Fruit fly (Drosophila melanogaster) whole organism, embryonic: ENCODE measurements around the gene Pde11.

Source experiments
- Asciz ChIP-seq: fragments of 200-800 bp; sonication (Bioruptor generic); optimal IDR thresholded peaks from 2 replicates; lab custom pipeline; 2017; ENCODE audit warnings: missing biosample characterization, mild to moderate bottlenecking, missing genetic modification characterization, missing genetic modification reagents
- BEAF-32 ChIP-seq: fragments of 200-800 bp; sonication (Bioruptor generic); optimal IDR thresholded peaks from 3 replicates; lab custom pipeline; 2017; ENCODE audit warnings: missing biosample characterization, missing genetic modification characterization, mild to moderate bottlenecking, moderate library complexity, missing genetic modification reagents
- CG10431 ChIP-seq: fragments of 200-800 bp; sonication (Bioruptor generic); optimal IDR thresholded peaks from 3 replicates; lab custom pipeline; 2018; ENCODE audit warnings: missing biosample characterization, mild to moderate bottlenecking, missing genetic modification characterization
- CG11398 ChIP-seq: fragments of 200-800 bp; sonication (Bioruptor generic); optimal IDR thresholded peaks from 2 replicates; lab custom pipeline; 2016; ENCODE audit warnings: missing biosample characterization, missing genetic modification characterization
- CG11504 ChIP-seq: fragments of 200-800 bp; sonication (Bioruptor generic); optimal IDR thresholded peaks from 3 replicates; lab custom pipeline; 2019; ENCODE audit warnings: missing biosample characterization, mild to moderate bottlenecking, missing genetic modification characterization, moderate library complexity
- CG11560 ChIP-seq: fragments of 200-800 bp; sonication (Bioruptor generic); IDR thresholded peaks from 3 replicates; pipeline ENCODE4 v1.3.6; 2022; ENCODE audit warnings: missing biosample characterization, missing genetic modification characterization
- CG11696 ChIP-seq: fragments of 200-800 bp; sonication (Bioruptor generic); IDR thresholded peaks from 2 replicates; pipeline ENCODE4 v1.3.6; 2022; ENCODE audit warnings: missing biosample characterization, missing genetic modification characterization
- CG12155 ChIP-seq: fragments of 200-800 bp; sonication (Bioruptor generic); optimal IDR thresholded peaks from 3 replicates; lab custom pipeline; 2016; ENCODE audit warnings: missing biosample characterization, missing genetic modification characterization
- CG14667 ChIP-seq: fragments of 200-800 bp; sonication (Bioruptor generic); IDR thresholded peaks from 2 replicates; pipeline ENCODE4 v1.3.6; 2022; ENCODE audit warnings: missing biosample characterization, missing genetic modification characterization
- CG15696 ChIP-seq: fragments of 200-800 bp; sonication (Bioruptor generic); optimal IDR thresholded peaks from 2 replicates; lab custom pipeline; 2019; ENCODE audit warnings: missing biosample characterization, mild to moderate bottlenecking, missing genetic modification characterization, moderate library complexity
- CG2678 ChIP-seq: fragments of 200-800 bp; sonication (Bioruptor generic); optimal IDR thresholded peaks from 3 replicates; lab custom pipeline; 2019; ENCODE audit warnings: missing biosample characterization, mild to moderate bottlenecking, missing genetic modification characterization, moderate library complexity
- CG2875 ChIP-seq: fragments of 200-800 bp; sonication (Bioruptor generic); optimal IDR thresholded peaks from 2 replicates; lab custom pipeline; 2017; ENCODE audit warnings: missing biosample characterization, mild to moderate bottlenecking, missing genetic modification characterization, missing genetic modification reagents
- CG31224 ChIP-seq: fragments of 200-800 bp; sonication (Bioruptor generic); IDR thresholded peaks from 2 replicates; pipeline ENCODE4 v1.3.6; 2022; ENCODE audit warnings: missing biosample characterization, missing genetic modification characterization
- CG4404 ChIP-seq: fragments of 200-800 bp; sonication (Bioruptor generic); IDR thresholded peaks from 2 replicates; pipeline ENCODE4 v1.3.6; 2022; ENCODE audit warnings: missing biosample characterization, missing genetic modification characterization
- CG4730 ChIP-seq: fragments of 200-800 bp; sonication (Bioruptor generic); IDR thresholded peaks from 2 replicates; pipeline ENCODE4 v1.3.6; 2022; ENCODE audit warnings: missing biosample characterization, missing genetic modification characterization
- CG9215 ChIP-seq: fragments of 200-800 bp; sonication (Bioruptor generic); IDR thresholded peaks from 2 replicates; pipeline ENCODE4 v1.3.6; 2022; ENCODE audit warnings: missing biosample characterization, missing genetic modification characterization
- CG9817 ChIP-seq: fragments of 200-800 bp; sonication (Bioruptor generic); optimal IDR thresholded peaks from 2 replicates; lab custom pipeline; 2018; ENCODE audit warnings: missing biosample characterization, mild to moderate bottlenecking, missing genetic modification characterization, moderate library complexity
- CG9876 ChIP-seq: fragments of 200-800 bp; sonication (Bioruptor generic); optimal IDR thresholded peaks from 2 replicates; lab custom pipeline; 2016; ENCODE audit warnings: missing biosample characterization, missing genetic modification characterization
- CkIIα-i1 ChIP-seq: fragments of 200-800 bp; sonication (Bioruptor generic); IDR thresholded peaks from 2 replicates; pipeline ENCODE4 v1.3.6; 2022; ENCODE audit warnings: missing biosample characterization, missing genetic modification characterization
- D19A ChIP-seq: fragments of 200-800 bp; optimal IDR thresholded peaks from 3 replicates; lab custom pipeline; 2019; ENCODE audit warnings: missing biosample characterization, mild to moderate bottlenecking, missing genetic modification characterization, moderate library complexity
- Dip2 ChIP-seq: fragments of 200-800 bp; sonication (Bioruptor generic); IDR thresholded peaks from 2 replicates; pipeline ENCODE4 v1.3.6; 2022; ENCODE audit warnings: missing biosample characterization, missing genetic modification characterization
- Fer1 ChIP-seq: fragments of 200-800 bp; sonication (Bioruptor generic); optimal IDR thresholded peaks from 2 replicates; lab custom pipeline; 2017; ENCODE audit warnings: missing biosample characterization, mild to moderate bottlenecking, missing genetic modification characterization
- Fer2 ChIP-seq: fragments of 200-800 bp; sonication (Bioruptor generic); optimal IDR thresholded peaks from 2 replicates; lab custom pipeline; 2018; ENCODE audit warnings: missing biosample characterization, mild to moderate bottlenecking, missing genetic modification characterization, moderate library complexity
- GATAe ChIP-seq: fragments of 200-800 bp; sonication (Bioruptor generic); conservative IDR thresholded peaks from 2 replicates; pipeline ENCODE4 v1.3.6; 2022; ENCODE audit warnings: missing biosample characterization, missing genetic modification characterization
- HHEX ChIP-seq: fragments of 200-800 bp; sonication (Bioruptor generic); optimal IDR thresholded peaks from 3 replicates; lab custom pipeline; 2017; ENCODE audit warnings: missing biosample characterization, mild to moderate bottlenecking, missing genetic modification characterization, missing genetic modification reagents
- HLHmδ ChIP-seq: fragments of 200-800 bp; sonication (Bioruptor generic); optimal IDR thresholded peaks from 2 replicates; lab custom pipeline; 2018; ENCODE audit warnings: missing biosample characterization, mild to moderate bottlenecking, missing genetic modification characterization, moderate library complexity
- Hand ChIP-seq: fragments of 200-800 bp; sonication (Bioruptor generic); optimal IDR thresholded peaks from 2 replicates; lab custom pipeline; 2017; ENCODE audit warnings: mild to moderate bottlenecking, missing biosample characterization, missing genetic modification reagents, missing genetic modification characterization
- Kr ChIP-seq: fragments of 200-800 bp; sonication (Bioruptor generic); optimal IDR thresholded peaks from 2 replicates; lab custom pipeline; 2017; ENCODE audit warnings: missing biosample characterization, mild to moderate bottlenecking, missing genetic modification characterization
- MTF-1 ChIP-seq: fragments of 200-800 bp; sonication (Bioruptor generic); optimal IDR thresholded peaks from 2 replicates; lab custom pipeline; 2018; ENCODE audit warnings: missing biosample characterization, mild to moderate bottlenecking, missing genetic modification characterization, borderline replicate concordance
- Max ChIP-seq: fragments of 200-800 bp; sonication (Bioruptor generic); optimal IDR thresholded peaks from 2 replicates; lab custom pipeline; 2016; ENCODE audit warnings: missing biosample characterization, mild to moderate bottlenecking, missing genetic modification characterization
- Nf-YC ChIP-seq: fragments of 200-800 bp; optimal IDR thresholded peaks from 3 replicates; lab custom pipeline; 2019; ENCODE audit warnings: missing biosample characterization, mild to moderate bottlenecking, missing genetic modification characterization, moderate library complexity
- Oli ChIP-seq: fragments of 200-800 bp; sonication (Bioruptor generic); optimal IDR thresholded peaks from 2 replicates; lab custom pipeline; 2018; ENCODE audit warnings: missing biosample characterization, mild to moderate bottlenecking, missing genetic modification characterization, moderate library complexity
- Opbp ChIP-seq: fragments of 200-800 bp; sonication (Bioruptor generic); IDR thresholded peaks from 3 replicates; pipeline ENCODE4 v1.3.6; 2022; ENCODE audit warnings: missing biosample characterization, missing genetic modification characterization; ENCODE audit not compliant: partially characterized antibody
- Optix ChIP-seq: fragments of 200-800 bp; sonication (Bioruptor generic); IDR thresholded peaks from 3 replicates; pipeline ENCODE4 v1.3.6; 2022; ENCODE audit warnings: missing biosample characterization, missing genetic modification characterization
- Rx ChIP-seq: fragments of 200-800 bp; sonication (Bioruptor generic); IDR thresholded peaks from 2 replicates; pipeline ENCODE4 v1.3.6; 2022; ENCODE audit warnings: missing biosample characterization, missing genetic modification characterization
- Sry-β ChIP-seq: fragments of 200-800 bp; sonication (Bioruptor generic); optimal IDR thresholded peaks from 2 replicates; lab custom pipeline; 2018; ENCODE audit warnings: missing biosample characterization, mild to moderate bottlenecking, missing genetic modification characterization, moderate library complexity
- chn ChIP-seq: fragments of 200-800 bp; sonication (Bioruptor generic); optimal IDR thresholded peaks from 2 replicates; lab custom pipeline; 2016; ENCODE audit warnings: missing biosample characterization, missing genetic modification characterization
- dan ChIP-seq: fragments of 200-800 bp; sonication (Bioruptor generic); IDR thresholded peaks from 2 replicates; pipeline ENCODE4 v1.3.6; 2022; ENCODE audit warnings: missing biosample characterization, missing genetic modification characterization
- dpn ChIP-seq, 2 experiments: fragments of 200-800 bp; sonication (Bioruptor generic); optimal IDR thresholded peaks; 3 replicates each; lab custom pipeline; 2016; ENCODE audit warnings: missing biosample characterization in 2 of 2, missing genetic modification characterization in 2 of 2
- grn ChIP-seq: fragments of 200-800 bp; sonication (Bioruptor generic); optimal IDR thresholded peaks from 3 replicates; lab custom pipeline; 2017; ENCODE audit warnings: missing biosample characterization, missing genetic modification characterization
- ham ChIP-seq: fragments of 200-800 bp; sonication (Bioruptor generic); IDR thresholded peaks from 2 replicates; pipeline ENCODE4 v1.3.6; 2022; ENCODE audit warnings: missing biosample characterization, missing genetic modification characterization
- knrl ChIP-seq: fragments of 200-800 bp; sonication (Bioruptor generic); IDR thresholded peaks from 3 replicates; pipeline ENCODE4 v1.3.6; 2022; ENCODE audit warnings: missing biosample characterization, missing genetic modification characterization; ENCODE audit not compliant: partially characterized antibody
- nerfin-2 ChIP-seq: fragments of 200-800 bp; sonication (Bioruptor generic); IDR thresholded peaks from 2 replicates; pipeline ENCODE4 v1.3.6; 2022; ENCODE audit warnings: missing biosample characterization, missing genetic modification characterization; ENCODE audit not compliant: partially characterized antibody
- p53 ChIP-seq: fragments of 200-800 bp; sonication (Bioruptor generic); optimal IDR thresholded peaks from 2 replicates; lab custom pipeline; 2016; ENCODE audit warnings: missing biosample characterization, missing genetic modification characterization
- pita ChIP-seq: fragments of 200-800 bp; sonication (Bioruptor generic); optimal IDR thresholded peaks from 2 replicates; lab custom pipeline; 2017; ENCODE audit warnings: missing biosample characterization, mild to moderate bottlenecking, missing genetic modification characterization
- ranshi ChIP-seq: fragments of 200-800 bp; sonication (Bioruptor generic); IDR thresholded peaks from 2 replicates; pipeline ENCODE4 v1.3.6; 2022; ENCODE audit warnings: missing biosample characterization, missing genetic modification characterization
- repo ChIP-seq: fragments of 200-800 bp; sonication (Bioruptor generic); optimal IDR thresholded peaks from 2 replicates; lab custom pipeline; 2016; ENCODE audit warnings: missing biosample characterization, missing genetic modification characterization
- sima ChIP-seq: fragments of 200-800 bp; sonication (Bioruptor generic); optimal IDR thresholded peaks from 2 replicates; lab custom pipeline; 2016; ENCODE audit warnings: missing biosample characterization, missing genetic modification characterization
- slp2 ChIP-seq: fragments of 200-800 bp; sonication (Bioruptor generic); optimal IDR thresholded peaks from 2 replicates; lab custom pipeline; 2016; ENCODE audit warnings: missing biosample characterization, missing genetic modification characterization
- wdn ChIP-seq: fragments of 200-800 bp; sonication (Bioruptor generic); IDR thresholded peaks from 2 replicates; pipeline ENCODE4 v1.3.6; 2022; ENCODE audit warnings: missing biosample characterization, missing genetic modification characterization

Gene Pde11

DNA sequence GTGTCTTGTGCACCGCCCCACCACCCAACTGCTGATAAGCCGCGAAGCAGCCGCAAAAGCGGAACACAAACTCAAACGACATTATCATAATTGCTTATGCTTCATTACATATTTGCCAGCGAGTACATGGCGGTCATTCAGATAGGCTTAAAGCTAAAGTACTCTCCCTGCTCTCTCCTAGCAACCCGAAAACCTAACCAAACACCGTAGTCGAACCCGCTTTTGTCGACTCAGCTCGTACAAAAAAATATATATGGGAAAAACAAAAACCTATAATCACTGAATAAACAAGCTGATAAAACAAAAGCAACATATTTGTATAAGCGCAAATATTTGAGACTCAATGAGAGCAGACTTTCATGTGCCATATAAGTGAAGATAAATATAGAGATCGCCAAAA, 36.8 kb upstream of the Pde11 start (continued):
- TF ChIP-seq ranshi (peak; percentile 78; the same call in 1 of the 2 replicates), BEAF-32 (GFP tag; lab: Kevin White, UChicago) (no peak), chn (GFP tag; lab: Kevin White, UChicago) (peak; percentile 33), Hand (GFP tag; lab: Kevin White, UChicago) (peak; percentile 85), CG11398 (peak; percentile 90), ham (GFP tag; lab: Robert Waterston, UW) (peak; percentile 31; the same call in 1 of the 2 replicates), Asciz (GFP tag; lab: Kevin White, UChicago) (peak; percentile 94), CG12155 (GFP tag; lab: Kevin White, UChicago) (peak; percentile 57), slp2 (GFP tag; lab: Kevin White, UChicago) (peak; percentile 66), Fer2 (tag; lab: Kevin White, UChicago) (peak; percentile 58), Optix (peak; percentile 60; the same call in 2 of the 3 replicates), HHEX (GFP tag; lab: Kevin White, UChicago) (peak; percentile 84), CG9876 (GFP tag; lab: Kevin White, UChicago) (peak; percentile 52), pita (GFP tag; lab: Kevin White, UChicago) (no peak), CG11696 (GFP tag; lab: Robert Waterston, UW) (peak; percentile 68; the same call in 1 of the 2 replicates), sima (GFP tag; lab: Kevin White, UChicago) (peak; percentile 54), CG11504 (tag; lab: Kevin White, UChicago) (peak; percentile 77), CG15696 (tag; lab: Kevin White, UChicago) (peak; percentile 60), D19A (peak; percentile 43), MTF-1 (peak; percentile 74), Oli (peak; percentile 47), knrl (GFP tag; lab: Robert Waterston, UW) (no peak), CG2875 (GFP tag; lab: Kevin White, UChicago) (peak; percentile 92), CG9817 (tag; lab: Kevin White, UChicago) (peak; percentile 60), dpn (GFP tag; optimal IDR thresholded peaks at IDR 0.05; lab: Kevin White, UChicago) (peak; percentile 56 to 80), CG10431 (GFP tag; lab: Kevin White, UChicago) (peak; percentile 66), Sry-β (GFP tag; lab: Kevin White, UChicago) (peak; percentile 53), CG31224 (GFP tag; lab: Robert Waterston, UW) (peak; percentile 50; the same call in 1 of the 2 replicates), repo (peak; percentile 76), CG9215 (GFP tag; lab: Robert Waterston, UW) (no peak), Fer1 (GFP tag; lab: Kevin White, UChicago) (peak; percentile 91), p53 (GFP tag; lab: Kevin White, UChicago) (peak; percentile 61), CkIIα-i1 (0 out of 2 replicates have a peak, but pooled peaks have one; percentile 26), CG11560 (no peak), Nf-YC (peak; percentile 13), HLHmδ (GFP tag; lab: Kevin White, UChicago) (no peak), GATAe (0 out of 2 replicates have a peak, but pooled peaks have one; percentile 12), nerfin-2 (GFP tag; lab: Robert Waterston, UW) (no peak), Kr (GFP tag; lab: Kevin White, UChicago) (peak; percentile 67), CG14667 (no peak), Rx (GFP tag; lab: Robert Waterston, UW) (no peak), Opbp (GFP tag; lab: Robert Waterston, UW) (no peak), CG4404 (GFP tag; lab: Robert Waterston, UW) (no peak), dan (GFP tag; lab: Robert Waterston, UW) (no peak), wdn (peak; percentile 59; the same call in 1 of the 2 replicates), CG2678 (tag; lab: Kevin White, UChicago) (peak; percentile 87), CG4730 (no peak), Max (peak; percentile 79), Dip2 (GFP tag; lab: Robert Waterston, UW) (no peak), grn (GFP tag; lab: Kevin White, UChicago) (peak; percentile 87)
